Worm (Caenorhabditis elegans) whole organism, mixed stage, embryonic: ENCODE measurements around the gene srb-18.

Source experiments
- M03D4.4 ChIP-seq: sonication (generic microtip); optimal IDR thresholded peaks from 2 replicates; lab custom pipeline; 2017; ENCODE audit warnings: mild to moderate bottlenecking, missing genetic modification characterization, missing compliant biosample characterization
- blmp-1 ChIP-seq: fragments of 150-350 bp; optimal IDR thresholded peaks from 2 replicates; lab custom pipeline; 2014; ENCODE audit warnings: missing biosample characterization, missing genetic modification characterization
- ceh-39 ChIP-seq: fragments of 150-350 bp; optimal IDR thresholded peaks from 2 replicates; lab custom pipeline; 2014; ENCODE audit warnings: missing biosample characterization, missing genetic modification characterization
- ceh-43 ChIP-seq: fragments of 200-800 bp; sonication (Bioruptor generic); optimal IDR thresholded peaks from 2 replicates; lab custom pipeline; 2018; ENCODE audit warnings: mild to moderate bottlenecking, missing genetic modification characterization, moderate library complexity, missing compliant biosample characterization
- ceh-83 ChIP-seq: fragments of 200-800 bp; sonication (Bioruptor generic); optimal IDR thresholded peaks from 2 replicates; lab custom pipeline; 2018; ENCODE audit warnings: mild to moderate bottlenecking, missing genetic modification characterization, missing compliant biosample characterization
- ces-1 ChIP-seq: fragments of 150-350 bp; optimal IDR thresholded peaks from 2 replicates; lab custom pipeline; 2014; ENCODE audit warnings: missing biosample characterization, missing genetic modification reagents, missing genetic modification characterization
- cnd-1 ChIP-seq: fragments of 200-800 bp; sonication (Bioruptor generic); optimal IDR thresholded peaks from 2 replicates; lab custom pipeline; 2018; ENCODE audit warnings: mild to moderate bottlenecking, missing genetic modification characterization, missing compliant biosample characterization
- drap-1 ChIP-seq: fragments of 200-800 bp; sonication (Bioruptor generic); optimal IDR thresholded peaks from 3 replicates; lab custom pipeline; 2018; ENCODE audit warnings: mild to moderate bottlenecking, missing genetic modification characterization, missing compliant biosample characterization
- elt-1 ChIP-seq: sonication (generic microtip); optimal IDR thresholded peaks from 2 replicates; lab custom pipeline; 2017; ENCODE audit warnings: missing genetic modification characterization, mild to moderate bottlenecking, missing compliant biosample characterization, antibody characterized with exemption, moderate library complexity, borderline replicate concordance; ENCODE audit not compliant: insufficient read depth
- flh-1 ChIP-seq: fragments of 200-800 bp; sonication (Bioruptor generic); optimal IDR thresholded peaks from 2 replicates; lab custom pipeline; 2018; ENCODE audit warnings: mild to moderate bottlenecking, missing genetic modification characterization, moderate library complexity, missing compliant biosample characterization
- ham-2 ChIP-seq: fragments of 200-800 bp; sonication (Bioruptor generic); optimal IDR thresholded peaks from 2 replicates; lab custom pipeline; 2018; ENCODE audit warnings: mild to moderate bottlenecking, missing genetic modification characterization, missing compliant biosample characterization
- hlh-1 ChIP-seq: fragments of 150-350 bp; optimal IDR thresholded peaks from 2 replicates; lab custom pipeline; 2014; ENCODE audit warnings: missing biosample characterization, missing genetic modification reagents, missing genetic modification characterization
- lin-13 ChIP-seq: fragments of 150-350 bp; optimal IDR thresholded peaks from 2 replicates; lab custom pipeline; 2014; ENCODE audit warnings: missing biosample characterization, missing genetic modification characterization
- lin-32 ChIP-seq: fragments of 200-800 bp; sonication (Bioruptor generic); optimal IDR thresholded peaks from 2 replicates; lab custom pipeline; 2018; ENCODE audit warnings: mild to moderate bottlenecking, missing genetic modification characterization, missing compliant biosample characterization
- lsy-2 ChIP-seq: fragments of 150-350 bp; optimal IDR thresholded peaks from 2 replicates; lab custom pipeline; 2014; ENCODE audit warnings: missing biosample characterization, missing genetic modification characterization
- mab-5 ChIP-seq: fragments of 150-350 bp; optimal IDR thresholded peaks from 2 replicates; lab custom pipeline; 2014; ENCODE audit warnings: missing biosample characterization, missing genetic modification characterization
- mls-2 ChIP-seq: sonication (generic microtip); optimal IDR thresholded peaks from 2 replicates; lab custom pipeline; 2016; ENCODE audit warnings: mild to moderate bottlenecking, missing genetic modification characterization, moderate library complexity, missing compliant biosample characterization
- nhr-12 ChIP-seq: fragments of 150-350 bp; optimal IDR thresholded peaks from 2 replicates; lab custom pipeline; 2014; ENCODE audit warnings: missing biosample characterization, missing genetic modification characterization
- nhr-2 ChIP-seq: fragments of 150-350 bp; optimal IDR thresholded peaks from 2 replicates; lab custom pipeline; 2014; ENCODE audit warnings: missing biosample characterization, missing genetic modification characterization
- nhr-237 ChIP-seq: fragments of 150-350 bp; optimal IDR thresholded peaks from 2 replicates; lab custom pipeline; 2014; ENCODE audit warnings: missing biosample characterization, missing genetic modification characterization
- nhr-28 ChIP-seq: fragments of 150-350 bp; optimal IDR thresholded peaks from 2 replicates; lab custom pipeline; 2014; ENCODE audit warnings: missing biosample characterization, missing genetic modification characterization
- nhr-76 ChIP-seq: sonication (generic microtip); optimal IDR thresholded peaks from 2 replicates; lab custom pipeline; 2017; ENCODE audit warnings: missing biosample characterization, missing genetic modification characterization
- pha-4 ChIP-seq: fragments of 150-350 bp; optimal IDR thresholded peaks from 2 replicates; lab custom pipeline; 2018; ENCODE audit warnings: missing biosample characterization, missing genetic modification reagents, missing genetic modification characterization
- sem-2 ChIP-seq: fragments of 200-800 bp; sonication (Bioruptor generic); optimal IDR thresholded peaks from 2 replicates; lab custom pipeline; 2018; ENCODE audit warnings: mild to moderate bottlenecking, missing genetic modification characterization, missing compliant biosample characterization
- snpc-4 ChIP-seq: fragments of 150-350 bp; optimal IDR thresholded peaks from 2 replicates; lab custom pipeline; 2014; ENCODE audit warnings: missing biosample characterization, missing genetic modification characterization
- sptf-1 ChIP-seq: sonication (generic microtip); optimal IDR thresholded peaks from 2 replicates; lab custom pipeline; 2017; ENCODE audit warnings: mild to moderate bottlenecking, missing genetic modification characterization, moderate library complexity, missing compliant biosample characterization
- tbx-8 ChIP-seq: fragments of 200-800 bp; sonication (Bioruptor generic); optimal IDR thresholded peaks from 2 replicates; lab custom pipeline; 2018; ENCODE audit warnings: mild to moderate bottlenecking, missing genetic modification characterization, moderate library complexity, missing compliant biosample characterization
- unc-120 ChIP-seq: sonication (generic microtip); optimal IDR thresholded peaks from 2 replicates; lab custom pipeline; 2017; ENCODE audit warnings: missing genetic modification characterization, missing compliant biosample characterization; ENCODE audit not compliant: poor library complexity, severe bottlenecking
- unc-39 ChIP-seq: fragments of 150-350 bp; optimal IDR thresholded peaks from 2 replicates; lab custom pipeline; 2014; ENCODE audit warnings: missing biosample characterization, missing genetic modification characterization
- unc-62 ChIP-seq: fragments of 150-350 bp; optimal IDR thresholded peaks from 2 replicates; lab custom pipeline; 2014; ENCODE audit warnings: missing biosample characterization, missing genetic modification reagents, missing genetic modification characterization
- zip-8 ChIP-seq: fragments of 150-350 bp; optimal IDR thresholded peaks from 2 replicates; lab custom pipeline; 2014; ENCODE audit warnings: missing biosample characterization, missing genetic modification characterization
- ztf-11 ChIP-seq: fragments of 150-350 bp; optimal IDR thresholded peaks from 2 replicates; lab custom pipeline; 2014; ENCODE audit warnings: missing biosample characterization, missing genetic modification characterization

Gene srb-18

DNA sequence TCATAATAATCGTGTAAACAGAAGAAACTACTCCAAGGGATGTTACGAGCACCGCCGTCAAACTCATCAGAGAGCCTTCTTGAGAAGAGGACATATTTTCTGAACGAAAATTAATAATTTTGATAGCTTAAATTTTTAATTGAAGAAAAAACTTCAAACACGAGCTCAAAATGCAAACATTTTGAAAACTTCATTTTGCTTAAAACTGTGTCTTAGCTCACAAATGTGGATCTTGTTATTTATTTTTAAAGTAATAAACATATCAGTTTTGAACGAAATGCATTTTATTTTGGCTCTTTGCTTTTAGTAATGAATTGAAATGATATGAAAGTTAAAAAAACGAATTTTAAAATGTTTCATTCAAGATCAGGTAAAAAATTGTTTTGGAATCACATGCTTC lies 27.5 kb upstream of the srb-18 start, which contains the start of gene srbc-7:
Gene srbc-7, minus strand, starts transcription at position 101 of the 400 bp plus-strand sequence.
- TF ChIP-seq drap-1 (GFP tag; lab: Kevin White, UChicago) (no peak), sptf-1 (tag; lab: Kevin White, UChicago) (no peak), lin-13 (tag; lab: Kevin White, UChicago) (no peak), sem-2 (GFP tag; lab: Kevin White, UChicago) (no peak), elt-1 (tag; lab: Kevin White, UChicago) (no peak), ham-2 (GFP tag; lab: Kevin White, UChicago) (no peak), unc-62 (GFP tag; lab: Kevin White, UChicago) (no peak), M03D4.4 (tag; lab: Kevin White, UChicago) (no peak), mls-2 (tag; lab: Kevin White, UChicago) (no peak), zip-8 (no peak), nhr-237 (tag; lab: Kevin White, UChicago) (no peak), nhr-76 (tag; lab: Kevin White, UChicago) (no peak), ceh-43 (GFP tag; lab: Kevin White, UChicago) (no peak), lsy-2 (tag; lab: Kevin White, UChicago) (no peak)

DNA sequence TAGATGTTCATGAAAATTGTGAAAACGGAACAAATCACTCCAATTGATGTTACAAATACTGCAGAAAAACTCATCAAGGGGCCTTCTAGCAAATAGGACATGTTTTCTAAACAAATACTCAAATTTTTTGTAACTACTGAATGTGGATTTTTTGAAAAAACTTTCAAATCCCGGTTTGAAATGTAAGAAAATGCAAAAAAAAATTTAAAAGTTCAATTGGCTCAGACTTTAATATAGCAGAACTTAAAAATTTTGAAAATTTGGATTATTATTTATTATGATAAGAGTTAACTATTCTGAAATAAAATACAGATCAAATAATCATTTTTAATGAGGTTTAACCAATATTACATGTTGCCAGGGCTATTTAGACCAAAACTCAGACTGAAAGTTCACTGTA lies 24.7 kb upstream of the srb-18 start, which contains the start of gene srbc-9:
Gene srbc-9, minus strand, starts transcription at position 101 of the 400 bp plus-strand sequence.
- TF ChIP-seq unc-62 (GFP tag; lab: Kevin White, UChicago): no peak
- TF ChIP-seq sem-2 (GFP tag; lab: Kevin White, UChicago): no peak
- no peak for TF ChIP-seq nhr-2
- no peak for TF ChIP-seq flh-1 (GFP tag; lab: Kevin White, UChicago)
- TF ChIP-seq ces-1 (GFP tag; lab: Kevin White, UChicago): no peak
- TF ChIP-seq ztf-11 (tag; lab: Kevin White, UChicago): no peak
- TF ChIP-seq mab-5 (tag; lab: Kevin White, UChicago): no peak

DNA sequence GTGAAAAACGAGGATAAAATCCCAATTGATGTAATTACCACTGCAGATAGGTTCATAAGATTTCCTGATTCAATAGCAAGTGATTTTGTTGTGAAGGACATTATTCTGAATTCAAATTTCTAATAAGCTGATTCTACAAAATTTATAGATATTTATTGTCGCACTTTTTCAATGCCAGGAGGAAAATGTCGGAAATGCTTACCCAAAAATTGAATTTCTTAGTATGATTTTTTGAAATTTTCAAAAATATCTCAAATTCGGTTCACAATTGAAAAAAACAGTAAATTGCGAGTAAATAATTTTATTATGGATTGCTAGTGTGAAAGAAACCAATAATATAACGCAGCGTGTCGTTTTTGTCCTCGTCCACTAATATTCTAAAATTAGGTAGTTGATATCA lies 22.1 kb upstream of the srb-18 start, which contains the start of gene srbc-10:
Gene srbc-10, minus strand, starts transcription at position 101 of the 400 bp plus-strand sequence.
- TF ChIP-seq pha-4 (tag; lab: Kevin White, UChicago): no peak
- no peak for TF ChIP-seq nhr-237 (tag; lab: Kevin White, UChicago)
- TF ChIP-seq ces-1 (GFP tag; lab: Kevin White, UChicago): no peak
- no peak for TF ChIP-seq cnd-1 (tag; lab: Kevin White, UChicago)
- no peak for TF ChIP-seq mab-5 (tag; lab: Kevin White, UChicago)
- TF ChIP-seq nhr-12: no peak
- TF ChIP-seq flh-1 (GFP tag; lab: Kevin White, UChicago): no peak
- no peak for TF ChIP-seq zip-8
- no peak for TF ChIP-seq mls-2 (tag; lab: Kevin White, UChicago)
- no peak for TF ChIP-seq ceh-39 (tag; lab: Kevin White, UChicago)
- TF ChIP-seq M03D4.4 (tag; lab: Kevin White, UChicago): no peak
- TF ChIP-seq lsy-2 (tag; lab: Kevin White, UChicago): no peak
- no peak for TF ChIP-seq sptf-1 (tag; lab: Kevin White, UChicago)
- no peak for TF ChIP-seq lin-13 (tag; lab: Kevin White, UChicago)
- TF ChIP-seq tbx-8: no peak

DNA sequence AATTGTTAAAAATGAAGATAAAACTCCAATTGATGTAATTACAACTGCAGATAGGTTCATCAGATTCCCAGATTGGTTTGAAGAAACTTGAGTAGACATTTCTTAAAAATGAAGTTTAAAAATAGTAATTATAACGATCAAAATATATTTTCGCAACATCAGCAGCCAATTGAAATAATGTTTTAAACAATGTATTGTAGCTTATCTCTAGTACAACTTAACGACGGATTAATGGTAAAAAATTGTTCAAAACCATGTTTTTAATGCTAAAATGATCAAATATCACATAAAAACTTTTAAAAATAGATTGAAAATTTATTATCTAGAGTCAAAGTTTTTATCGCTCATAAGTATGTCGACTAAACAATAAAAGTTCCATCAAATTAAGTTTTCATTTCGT lies 19.9 kb upstream of the srb-18 start, which contains the start of gene srbc-11:
Gene srbc-11, minus strand, starts transcription at position 101 of the 400 bp plus-strand sequence.
- TF ChIP-seq snpc-4 (tag; lab: Kevin White, UChicago): no peak
- TF ChIP-seq mab-5 (tag; lab: Kevin White, UChicago): no peak
- no peak for TF ChIP-seq nhr-76 (tag; lab: Kevin White, UChicago)
- TF ChIP-seq nhr-28 (tag; lab: Kevin White, UChicago): no peak
- no peak for TF ChIP-seq sptf-1 (tag; lab: Kevin White, UChicago)
- TF ChIP-seq blmp-1 (tag; lab: Kevin White, UChicago): no peak
- no peak for TF ChIP-seq ceh-39 (tag; lab: Kevin White, UChicago)
- no peak for TF ChIP-seq mls-2 (tag; lab: Kevin White, UChicago)
- no peak for TF ChIP-seq ceh-83 (GFP tag; lab: Kevin White, UChicago)
- no peak for TF ChIP-seq unc-39 (tag; lab: Kevin White, UChicago)
- no peak for TF ChIP-seq flh-1 (GFP tag; lab: Kevin White, UChicago)
- no peak for TF ChIP-seq unc-120 (tag; lab: Kevin White, UChicago)
- TF ChIP-seq ztf-11 (tag; lab: Kevin White, UChicago): no peak
- TF ChIP-seq lin-13 (tag; lab: Kevin White, UChicago): no peak
- TF ChIP-seq hlh-1: no peak
- TF ChIP-seq nhr-2: no peak
- no peak for TF ChIP-seq drap-1 (GFP tag; lab: Kevin White, UChicago)
- TF ChIP-seq lin-32 (GFP tag; lab: Kevin White, UChicago): no peak
